Worm (Caenorhabditis elegans): ENCODE results near the gene math-41.

ce11 chrII:1852503-1852902 lies 28.1 kb downstream of the math-41 start, which contains the start of gene C52E2.2:
- no peak for TF ChIP-seq flh-1 (GFP tag; optimal IDR thresholded peaks at IDR 0.05)
- TF ChIP-seq snpc-4 (tag; optimal IDR thresholded peaks at IDR 0.05) = no peak
- no peak for TF ChIP-seq nhr-237 (tag; optimal IDR thresholded peaks at IDR 0.05)
- TF ChIP-seq nhr-76 (tag; optimal IDR thresholded peaks at IDR 0.05) = no peak
- no peak for TF ChIP-seq mep-1 (tag; optimal IDR thresholded peaks at IDR 0.05)
- TF ChIP-seq pha-4 (tag; optimal IDR thresholded peaks at IDR 0.05) = no peak
- TF ChIP-seq sptf-1 (tag; optimal IDR thresholded peaks at IDR 0.05) = no peak
- no peak for TF ChIP-seq elt-3 (tag; optimal IDR thresholded peaks at IDR 0.05)
- TF ChIP-seq nhr-28 (tag; optimal IDR thresholded peaks at IDR 0.05) = no peak
- TF ChIP-seq lin-13 (tag; optimal IDR thresholded peaks at IDR 0.05) = no peak
- no peak for TF ChIP-seq bed-3 (GFP tag; optimal IDR thresholded peaks at IDR 0.05)
- no peak for TF ChIP-seq ztf-11 (tag; optimal IDR thresholded peaks at IDR 0.05)
- no peak for TF ChIP-seq nhr-12 (tag; optimal IDR thresholded peaks at IDR 0.05)
